Fruit fly (Drosophila melanogaster) whole organism, embryonic: ENCODE measurements around the gene CG42784.
A peak's percentile ranks its signal among the peaks of the same experiment; 100 is the strongest.

Experiments used
- Antp ChIP-seq: fragments of 200-800 bp; sonication (Bioruptor generic); optimal IDR thresholded peaks from 3 replicates; lab custom pipeline; 2016; ENCODE audit warnings: missing biosample characterization, missing genetic modification characterization
- Bgb ChIP-seq: fragments of 200-800 bp; sonication (Bioruptor generic); IDR thresholded peaks from 2 replicates; pipeline ENCODE4 v1.3.6; 2022; ENCODE audit warnings: missing biosample characterization, missing genetic modification characterization; ENCODE audit not compliant: partially characterized antibody
- Bteb2 ChIP-seq: fragments of 200-800 bp; sonication (Bioruptor generic); optimal IDR thresholded peaks from 2 replicates; lab custom pipeline; 2016; ENCODE audit warnings: missing biosample characterization, missing genetic modification characterization
- CG10431 ChIP-seq: fragments of 200-800 bp; sonication (Bioruptor generic); optimal IDR thresholded peaks from 3 replicates; lab custom pipeline; 2018; ENCODE audit warnings: missing biosample characterization, mild to moderate bottlenecking, missing genetic modification characterization
- CG11695 ChIP-seq: fragments of 200-800 bp; sonication (Bioruptor generic); IDR thresholded peaks from 3 replicates; pipeline ENCODE4 v1.3.6; 2022; ENCODE audit warnings: missing biosample characterization, missing genetic modification characterization
- CG13287 ChIP-seq: fragments of 200-800 bp; sonication (Bioruptor generic); IDR thresholded peaks from 2 replicates; pipeline ENCODE4 v1.3.6; 2022; ENCODE audit warnings: missing biosample characterization, missing genetic modification characterization; ENCODE audit not compliant: partially characterized antibody
- CG14965 ChIP-seq: fragments of 200-800 bp; sonication (Bioruptor generic); optimal IDR thresholded peaks from 2 replicates; lab custom pipeline; 2016; ENCODE audit warnings: missing biosample characterization, missing genetic modification characterization, borderline replicate concordance
- CG17612 ChIP-seq: fragments of 200-800 bp; sonication (Bioruptor generic); IDR thresholded peaks from 2 replicates; pipeline ENCODE4 v1.3.6; 2022; ENCODE audit warnings: missing biosample characterization, missing genetic modification characterization
- CG1792 ChIP-seq: fragments of 200-800 bp; sonication (Bioruptor generic); optimal IDR thresholded peaks from 2 replicates; lab custom pipeline; 2016; ENCODE audit warnings: missing biosample characterization, missing genetic modification characterization
- CG1832 ChIP-seq: fragments of 200-800 bp; sonication (Bioruptor generic); optimal IDR thresholded peaks from 2 replicates; lab custom pipeline; 2017; ENCODE audit warnings: missing biosample characterization, mild to moderate bottlenecking, missing genetic modification characterization, inconsistent platforms
- CG18476 ChIP-seq: fragments of 200-800 bp; sonication (Bioruptor generic); optimal IDR thresholded peaks from 2 replicates; lab custom pipeline; 2016; ENCODE audit warnings: missing biosample characterization, mild to moderate bottlenecking, missing genetic modification characterization
- CG30403 ChIP-seq: fragments of 200-800 bp; sonication (Bioruptor generic); optimal IDR thresholded peaks from 3 replicates; lab custom pipeline; 2016; ENCODE audit warnings: missing biosample characterization, missing genetic modification characterization
- CG34422 ChIP-seq: fragments of 200-800 bp; sonication (Bioruptor generic); IDR thresholded peaks from 3 replicates; pipeline ENCODE4 v1.3.6; 2022; ENCODE audit warnings: missing biosample characterization, missing genetic modification characterization
- CG3995 ChIP-seq: fragments of 200-800 bp; sonication (Bioruptor generic); optimal IDR thresholded peaks from 3 replicates; lab custom pipeline; 2016; ENCODE audit warnings: missing biosample characterization, missing genetic modification characterization
- CG4328 ChIP-seq: fragments of 200-800 bp; sonication (Bioruptor generic); optimal IDR thresholded peaks from 3 replicates; lab custom pipeline; 2017; ENCODE audit warnings: missing biosample characterization, missing genetic modification reagents, missing genetic modification characterization
- CG4424 ChIP-seq: fragments of 200-800 bp; sonication (Bioruptor generic); optimal IDR thresholded peaks from 3 replicates; lab custom pipeline; 2016; ENCODE audit warnings: missing biosample characterization, missing genetic modification characterization
- CG6254 ChIP-seq: fragments of 200-800 bp; sonication (Bioruptor generic); optimal IDR thresholded peaks from 3 replicates; lab custom pipeline; 2017; ENCODE audit warnings: mild to moderate bottlenecking, missing biosample characterization, missing genetic modification reagents, missing genetic modification characterization
- CG6765 ChIP-seq: fragments of 200-800 bp; sonication (Bioruptor generic); optimal IDR thresholded peaks from 3 replicates; lab custom pipeline; 2017; ENCODE audit warnings: missing biosample characterization, mild to moderate bottlenecking, missing genetic modification characterization
- CG7786 ChIP-seq: fragments of 200-800 bp; sonication (Bioruptor generic); optimal IDR thresholded peaks from 2 replicates; lab custom pipeline; 2016; ENCODE audit warnings: missing biosample characterization, missing genetic modification characterization
- D ChIP-seq, 2 experiments: fragments of 200-800 bp in 1 of 2; fragments of >200 bp in 1 of 2; sonication (Bioruptor generic) in 1 of 2; optimal IDR thresholded peaks; 2 replicates in 1 of 2; 3 replicates in 1 of 2; lab custom pipeline; 2017; ENCODE audit warnings: mild to moderate bottlenecking in 1 of 2, missing biosample characterization in 1 of 2, missing genetic modification characterization in 1 of 2, missing genetic modification reagents in 1 of 2
- Deaf1 ChIP-seq: fragments of 200-800 bp; optimal IDR thresholded peaks from 3 replicates; lab custom pipeline; 2019; ENCODE audit warnings: missing biosample characterization, mild to moderate bottlenecking, missing genetic modification characterization, moderate library complexity
- Dfd ChIP-seq, 2 experiments: fragments of >200 bp; optimal IDR thresholded peaks; 2 replicates each; lab custom pipeline; 2017; ENCODE audit warnings: missing biosample characterization in 2 of 2, missing genetic modification characterization in 2 of 2
- Dip2 ChIP-seq: fragments of 200-800 bp; sonication (Bioruptor generic); IDR thresholded peaks from 2 replicates; pipeline ENCODE4 v1.3.6; 2022; ENCODE audit warnings: missing biosample characterization, missing genetic modification characterization
- Doc3 ChIP-seq: fragments of 200-800 bp; sonication (Bioruptor generic); IDR thresholded peaks from 3 replicates; pipeline ENCODE4 v1.3.6; 2022; ENCODE audit warnings: missing biosample characterization, missing genetic modification characterization; ENCODE audit not compliant: partially characterized antibody
- ERR ChIP-seq: fragments of 200-800 bp; sonication (Bioruptor generic); optimal IDR thresholded peaks from 2 replicates; lab custom pipeline; 2016; ENCODE audit warnings: missing biosample characterization, missing genetic modification characterization
- Kr ChIP-seq: fragments of 200-800 bp; sonication (Bioruptor generic); optimal IDR thresholded peaks from 2 replicates; lab custom pipeline; 2017; ENCODE audit warnings: missing biosample characterization, mild to moderate bottlenecking, missing genetic modification characterization
- MESR4 ChIP-seq: fragments of 200-800 bp; sonication (Bioruptor generic); optimal IDR thresholded peaks from 2 replicates; lab custom pipeline; 2018; ENCODE audit warnings: missing biosample characterization, mild to moderate bottlenecking, missing genetic modification characterization, moderate library complexity
- Nf-YB ChIP-seq: fragments of 200-800 bp; sonication (Bioruptor generic); optimal IDR thresholded peaks from 3 replicates; lab custom pipeline; 2019; ENCODE audit warnings: missing biosample characterization, mild to moderate bottlenecking, missing genetic modification characterization, moderate library complexity
- Sry-β ChIP-seq: fragments of 200-800 bp; sonication (Bioruptor generic); optimal IDR thresholded peaks from 2 replicates; lab custom pipeline; 2018; ENCODE audit warnings: missing biosample characterization, mild to moderate bottlenecking, missing genetic modification characterization, moderate library complexity
- Trl ChIP-seq, 3 experiments: fragments of >200 bp in 2 of 3; fragments of 200-800 bp in 1 of 3; sonication (Bioruptor generic) in 1 of 3; optimal IDR thresholded peaks; 2 replicates in 1 of 3; 3 replicates in 2 of 3; lab custom pipeline; 2016 to 2017; ENCODE audit warnings: missing biosample characterization in 1 of 3, missing genetic modification characterization in 1 of 3
- abd-A ChIP-seq: fragments of 200-800 bp; sonication (Bioruptor generic); optimal IDR thresholded peaks from 3 replicates; lab custom pipeline; 2019; ENCODE audit warnings: missing biosample characterization, mild to moderate bottlenecking, missing genetic modification characterization, moderate library complexity
- br ChIP-seq: fragments of >200 bp; optimal IDR thresholded peaks from 2 replicates; lab custom pipeline; 2017
- da ChIP-seq: fragments of 200-800 bp; sonication (Bioruptor generic); optimal IDR thresholded peaks from 2 replicates; lab custom pipeline; 2016; ENCODE audit warnings: missing biosample characterization, missing genetic modification characterization
- ftz-f1 ChIP-seq: fragments of 200-800 bp; sonication (Bioruptor generic); optimal IDR thresholded peaks from 2 replicates; lab custom pipeline; 2016; ENCODE audit warnings: missing biosample characterization, missing genetic modification characterization
- grau ChIP-seq: fragments of 200-800 bp; optimal IDR thresholded peaks from 3 replicates; lab custom pipeline; 2019; ENCODE audit warnings: missing biosample characterization, mild to moderate bottlenecking, missing genetic modification characterization, moderate library complexity
- jing ChIP-seq: fragments of 200-800 bp; sonication (Bioruptor generic); optimal IDR thresholded peaks from 2 replicates; lab custom pipeline; 2018; ENCODE audit warnings: missing biosample characterization, mild to moderate bottlenecking, missing genetic modification characterization
- maf-S ChIP-seq: fragments of 200-800 bp; sonication (Bioruptor generic); optimal IDR thresholded peaks from 2 replicates; lab custom pipeline; 2016; ENCODE audit warnings: missing biosample characterization, missing genetic modification characterization
- nau ChIP-seq: fragments of 200-800 bp; sonication (Bioruptor generic); optimal IDR thresholded peaks from 3 replicates; lab custom pipeline; 2017; ENCODE audit warnings: missing biosample characterization, mild to moderate bottlenecking, missing genetic modification characterization, missing genetic modification reagents
- nmo ChIP-seq: fragments of 200-800 bp; sonication (Bioruptor generic); optimal IDR thresholded peaks from 2 replicates; lab custom pipeline; 2018; ENCODE audit warnings: missing biosample characterization, mild to moderate bottlenecking, missing genetic modification characterization, moderate library complexity
- oc ChIP-seq: fragments of 200-800 bp; sonication (Bioruptor generic); optimal IDR thresholded peaks from 2 replicates; lab custom pipeline; 2018; ENCODE audit warnings: missing biosample characterization, mild to moderate bottlenecking, missing genetic modification characterization, moderate library complexity
- peb ChIP-seq: fragments of 200-800 bp; sonication (Bioruptor generic); IDR thresholded peaks from 2 replicates; pipeline ENCODE4 v1.3.6; 2022; ENCODE audit warnings: missing biosample characterization, missing genetic modification characterization
- psq ChIP-seq: fragments of 200-800 bp; sonication (Bioruptor generic); optimal IDR thresholded peaks from 2 replicates; lab custom pipeline; 2017; ENCODE audit warnings: missing biosample characterization, missing genetic modification characterization
- slou ChIP-seq: fragments of 200-800 bp; sonication (Bioruptor generic); optimal IDR thresholded peaks from 3 replicates; lab custom pipeline; 2016; ENCODE audit warnings: missing biosample characterization, missing genetic modification characterization
- so ChIP-seq: fragments of 200-800 bp; sonication (Bioruptor generic); IDR thresholded peaks from 3 replicates; pipeline ENCODE4 v1.3.6; 2022; ENCODE audit warnings: missing biosample characterization, missing genetic modification characterization
- sug ChIP-seq: fragments of 200-800 bp; optimal IDR thresholded peaks from 2 replicates; lab custom pipeline; 2019; ENCODE audit warnings: missing biosample characterization, mild to moderate bottlenecking, missing genetic modification characterization, moderate library complexity
- toy ChIP-seq: fragments of 200-800 bp; sonication (Bioruptor generic); IDR thresholded peaks from 2 replicates; pipeline ENCODE4 v1.3.6; 2022; ENCODE audit warnings: missing biosample characterization, missing genetic modification characterization
- tup ChIP-seq: fragments of 200-800 bp; sonication (Bioruptor generic); optimal IDR thresholded peaks from 2 replicates; lab custom pipeline; 2016; ENCODE audit warnings: missing biosample characterization, mild to moderate bottlenecking, missing genetic modification characterization, moderate library complexity
- vnd ChIP-seq: fragments of 200-800 bp; sonication (Bioruptor generic); IDR thresholded peaks from 3 replicates; pipeline ENCODE4 v1.3.6; 2022; ENCODE audit warnings: missing biosample characterization, missing genetic modification characterization; ENCODE audit not compliant: partially characterized antibody
- zfh2 ChIP-seq: fragments of 200-800 bp; sonication (Bioruptor generic); optimal IDR thresholded peaks from 2 replicates; lab custom pipeline; 2016; ENCODE audit warnings: missing biosample characterization, missing genetic modification characterization

Gene CG42784

DNA sequence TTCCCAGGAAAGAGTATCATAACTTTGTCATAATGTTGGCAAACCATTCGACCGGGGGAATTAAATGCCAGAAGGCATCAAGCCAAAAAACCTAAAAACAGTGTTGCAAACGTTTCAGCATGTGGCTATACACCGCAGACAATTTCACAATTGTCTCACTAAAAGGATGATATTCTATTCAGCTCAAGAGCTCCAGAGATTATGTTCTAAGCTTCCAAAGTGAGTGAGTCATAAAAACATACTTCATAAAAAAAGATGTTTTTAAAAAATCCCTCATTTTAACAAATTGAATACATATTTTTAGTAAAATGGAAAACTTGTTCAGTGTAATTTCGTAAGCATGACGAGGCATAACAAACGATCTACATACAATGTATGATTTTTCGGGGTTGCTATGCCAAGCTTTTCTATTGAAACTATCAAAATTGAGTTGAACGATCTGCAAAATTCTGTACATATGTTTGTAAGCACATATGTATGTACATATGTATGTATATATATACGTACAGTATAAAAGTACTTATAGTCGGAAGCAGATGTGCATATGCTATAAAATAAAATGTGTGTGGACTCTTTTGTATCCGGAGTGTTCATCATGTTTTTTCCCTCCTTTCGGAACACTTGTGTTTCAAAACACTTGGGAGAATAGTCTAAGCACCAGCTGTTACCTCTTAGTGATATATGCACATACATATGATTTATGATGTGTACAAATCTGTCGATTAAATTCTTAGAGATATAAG is 99.9 kb downstream of the CG42784 start (continued):
- TF ChIP-seq CG34422 (peak; percentile 87), Bteb2 (GFP tag; lab: Kevin White, UChicago) (peak; percentile 50), abd-A (tag; lab: Kevin White, UChicago) (no peak), CG4328 (GFP tag; lab: Kevin White, UChicago) (no peak), so (GFP tag; lab: Robert Waterston, UW) (peak; percentile 74; the same call in 2 of the 3 replicates), Dip2 (GFP tag; lab: Robert Waterston, UW) (no peak), CG7786 (GFP tag; lab: Kevin White, UChicago) (peak; percentile 50), CG4424 (GFP tag; lab: Kevin White, UChicago) (peak; percentile 82), MESR4 (GFP tag; lab: Kevin White, UChicago) (no peak), zfh2 (GFP tag; lab: Kevin White, UChicago) (peak; percentile 64), CG1832 (GFP tag; lab: Kevin White, UChicago) (no peak), CG17612 (peak; percentile 71), D (optimal IDR thresholded peaks at IDR 0.05; lab: Kevin White, UChicago) (no peak), D (GFP tag; optimal IDR thresholded peaks at IDR 0.05; lab: Kevin White, UChicago) (peak; percentile 54), maf-S (peak; percentile 75), vnd (GFP tag; lab: Robert Waterston, UW) (no peak), Nf-YB (GFP tag; lab: Kevin White, UChicago) (no peak), Doc3 (GFP tag; lab: Robert Waterston, UW) (no peak), CG14965 (GFP tag; lab: Kevin White, UChicago) (peak; percentile 57), Kr (GFP tag; lab: Kevin White, UChicago) (no peak), tup (GFP tag; lab: Kevin White, UChicago) (no peak), CG6765 (no peak), nau (GFP tag; lab: Kevin White, UChicago) (peak; percentile 55), CG11695 (peak; percentile 77), Dfd (GFP tag; optimal IDR thresholded peaks at IDR 0.05; lab: Kevin White, UChicago) (no peak), toy (peak; percentile 51), psq (peak; percentile 20), CG18476 (peak; percentile 76), br (lab: Kevin White, UChicago) (no peak), grau (peak; percentile 38), peb (GFP tag; lab: Robert Waterston, UW) (peak; percentile 59), CG6254 (GFP tag; lab: Kevin White, UChicago) (peak; percentile 73), CG10431 (no peak), CG13287 (no peak), ftz-f1 (GFP tag; lab: Kevin White, UChicago) (no peak), jing (peak; percentile 7), sug (tag; lab: Kevin White, UChicago) (no peak), oc (peak; percentile 30), Sry-β (GFP tag; lab: Kevin White, UChicago) (no peak), Trl (optimal IDR thresholded peaks at IDR 0.05; lab: Kevin White, UChicago) (no peak), Trl (GFP tag; optimal IDR thresholded peaks at IDR 0.05; lab: Kevin White, UChicago) (peak; percentile 63), da (GFP tag; lab: Kevin White, UChicago) (peak; percentile 48), ERR (GFP tag; lab: Kevin White, UChicago) (peak; percentile 84), slou (peak; percentile 77), Bgb (GFP tag; lab: Robert Waterston, UW) (no peak), nmo (GFP tag; lab: Kevin White, UChicago) (peak; percentile 86), Deaf1 (peak; percentile 57), Antp (GFP tag; lab: Kevin White, UChicago) (peak; percentile 62), CG1792 (GFP tag; lab: Kevin White, UChicago) (peak; percentile 83), CG30403 (GFP tag; lab: Kevin White, UChicago) (peak; percentile 60), CG3995 (GFP tag; lab: Kevin White, UChicago) (peak; percentile 29)
